Worm (Caenorhabditis elegans) whole organism, L2 larva: ENCODE measurements around the gene atg-18.

ENCODE experiments used
- ama-1 ChIP-seq: fragments of 150-350 bp; optimal IDR thresholded peaks from 2 replicates; lab custom pipeline; 2018; ENCODE audit warnings: inconsistent platforms
- lin-39 ChIP-seq: fragments of 150-350 bp; optimal IDR thresholded peaks from 2 replicates; lab custom pipeline; 2014; ENCODE audit warnings: missing biosample characterization, missing genetic modification reagents, missing genetic modification characterization
- mab-5 ChIP-seq: fragments of 150-350 bp; optimal IDR thresholded peaks from 2 replicates; lab custom pipeline; 2014; ENCODE audit warnings: missing biosample characterization, missing genetic modification characterization
- mdl-1 ChIP-seq, 2 experiments: fragments of 150-350 bp in 1 of 2; sonication (generic microtip) in 1 of 2; optimal IDR thresholded peaks; 2 replicates each; lab custom pipeline; 2017; ENCODE audit warnings: missing biosample characterization in 2 of 2, missing genetic modification characterization in 2 of 2
- nhr-237 ChIP-seq: fragments of 150-350 bp; optimal IDR thresholded peaks from 2 replicates; lab custom pipeline; 2014; ENCODE audit warnings: missing biosample characterization, missing genetic modification characterization
- nhr-25 ChIP-seq: fragments of 150-350 bp; sonication (generic microtip); optimal IDR thresholded peaks from 3 replicates; lab custom pipeline; 2014; ENCODE audit warnings: missing biosample characterization, missing genetic modification characterization
- skn-1 ChIP-seq: sonication (generic microtip); optimal IDR thresholded peaks from 2 replicates; lab custom pipeline; 2017; ENCODE audit warnings: missing biosample characterization, missing genetic modification characterization
- ztf-11 ChIP-seq: sonication (generic microtip); optimal IDR thresholded peaks from 2 replicates; lab custom pipeline; 2017; ENCODE audit warnings: missing biosample characterization, missing genetic modification characterization

DNA sequence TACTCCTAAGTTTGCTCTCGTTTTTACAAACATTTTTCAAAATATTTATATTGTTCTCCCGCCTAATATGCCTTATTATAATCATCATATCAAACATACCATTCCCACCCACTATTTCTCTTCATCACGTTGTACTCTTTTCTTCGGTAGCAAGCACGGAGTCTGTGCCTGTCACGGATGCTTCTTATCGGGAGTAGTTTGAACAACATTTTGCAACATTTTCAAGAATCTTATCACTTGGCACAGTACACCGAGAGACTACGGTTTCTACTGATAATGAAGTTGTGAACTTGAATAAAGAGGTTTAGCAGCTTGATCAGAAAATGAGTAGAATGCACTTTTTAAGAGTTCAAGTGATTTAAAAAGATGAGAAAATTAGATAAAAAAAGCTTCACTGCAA is 17.1 kb upstream of the atg-18 start:
- TF ChIP-seq lin-39 (tag; lab: Kevin White, UChicago) (no peak), ztf-11 (tag; lab: Kevin White, UChicago) (no peak), nhr-25 (no peak), mdl-1 (tag; optimal IDR thresholded peaks at IDR 0.05; lab: Kevin White, UChicago) (no peak), nhr-237 (no peak), ama-1 (no peak), mab-5 (no peak), skn-1 (tag; lab: Kevin White, UChicago) (no peak)
